Worm (Caenorhabditis elegans) whole organism, L1 larva: Measurements from ENCODE around the gene EEED8.13.

ENCODE experiments used
- Y116A8C.19 ChIP-seq: sonication (generic microtip); optimal IDR thresholded peaks from 2 replicates; lab custom pipeline; 2016; ENCODE audit warnings: missing compliant biosample characterization, missing genetic modification characterization, borderline replicate concordance
- blmp-1 ChIP-seq: fragments of 150-350 bp; optimal IDR thresholded peaks from 2 replicates; lab custom pipeline; 2014; ENCODE audit warnings: missing biosample characterization, missing genetic modification characterization
- ceh-8 ChIP-seq: fragments of 200-800 bp; sonication (Bioruptor generic); optimal IDR thresholded peaks from 2 replicates; lab custom pipeline; 2018; ENCODE audit warnings: mild to moderate bottlenecking, missing genetic modification characterization, moderate library complexity, missing compliant biosample characterization
- ceh-88 ChIP-seq: fragments of 200-800 bp; sonication (Bioruptor generic); IDR thresholded peaks from 2 replicates; pipeline ENCODE4 v1.3.6; 2022; ENCODE audit warnings: missing genetic modification characterization, missing compliant biosample characterization
- ceh-90 ChIP-seq: sonication (generic microtip); optimal IDR thresholded peaks from 2 replicates; lab custom pipeline; 2016; ENCODE audit warnings: missing genetic modification characterization, missing compliant biosample characterization
- dsc-1 ChIP-seq: sonication (generic microtip); optimal IDR thresholded peaks from 2 replicates; lab custom pipeline; 2016; ENCODE audit warnings: mild to moderate bottlenecking, missing genetic modification characterization, missing compliant biosample characterization
- efl-3 ChIP-seq: fragments of 200-800 bp; sonication (Bioruptor generic); optimal IDR thresholded peaks from 2 replicates; lab custom pipeline; 2018; ENCODE audit warnings: mild to moderate bottlenecking, missing genetic modification characterization, missing compliant biosample characterization
- egl-27 ChIP-seq, 2 experiments: fragments of 150-350 bp in 1 of 2; sonication (generic microtip); optimal IDR thresholded peaks; 3 replicates each; lab custom pipeline; 2017 to 2018; ENCODE audit warnings: missing biosample characterization in 2 of 2, missing genetic modification characterization in 2 of 2, missing genetic modification reagents in 2 of 2
- elt-3 ChIP-seq, 6 experiments: fragments of 150-350 bp in 1 of 6; sonication (generic microtip); optimal IDR thresholded peaks; 2 replicates each; lab custom pipeline; 2017 to 2018; ENCODE audit warnings: missing biosample characterization in 6 of 6, missing genetic modification characterization in 6 of 6, inconsistent platforms in 1 of 6
- fkh-4 ChIP-seq: sonication (generic microtip); optimal IDR thresholded peaks from 2 replicates; lab custom pipeline; 2016; ENCODE audit warnings: missing compliant biosample characterization, missing genetic modification characterization, borderline replicate concordance
- fkh-8 ChIP-seq: sonication (generic microtip); optimal IDR thresholded peaks from 2 replicates; lab custom pipeline; 2016; ENCODE audit warnings: mild to moderate bottlenecking, missing genetic modification characterization, missing compliant biosample characterization
- fos-1 ChIP-seq: fragments of 150-350 bp; optimal IDR thresholded peaks from 2 replicates; lab custom pipeline; 2014; ENCODE audit warnings: missing biosample characterization, missing genetic modification characterization
- grh-1 ChIP-seq: fragments of 200-800 bp; sonication (Bioruptor generic); IDR thresholded peaks from 2 replicates; pipeline ENCODE4 v1.3.6; 2022; ENCODE audit warnings: missing genetic modification reagents, missing genetic modification characterization, missing compliant biosample characterization
- hlh-4 ChIP-seq: sonication (generic microtip); optimal IDR thresholded peaks from 2 replicates; lab custom pipeline; 2016; ENCODE audit warnings: mild to moderate bottlenecking, missing genetic modification characterization, missing compliant biosample characterization
- hpl-2 ChIP-seq: fragments of 150-350 bp; optimal IDR thresholded peaks from 2 replicates; lab custom pipeline; 2014; ENCODE audit warnings: missing biosample characterization, missing genetic modification reagents, missing genetic modification characterization
- isw-1 ChIP-seq: fragments of 200-800 bp; sonication (Bioruptor generic); IDR thresholded peaks from 2 replicates; pipeline ENCODE4 v1.3.6; 2022; ENCODE audit warnings: missing genetic modification characterization, missing compliant biosample characterization
- lin-14 ChIP-seq: fragments of 200-800 bp; sonication (Bioruptor generic); optimal IDR thresholded peaks from 2 replicates; lab custom pipeline; 2018; ENCODE audit warnings: mild to moderate bottlenecking, missing genetic modification characterization, moderate library complexity, missing compliant biosample characterization
- lin-35 ChIP-seq, 2 experiments: fragments of 150-350 bp; optimal IDR thresholded peaks; 2 replicates each; lab custom pipeline; 2014; ENCODE audit warnings: missing biosample characterization in 2 of 2, missing genetic modification characterization in 2 of 2, missing genetic modification reagents in 2 of 2
- lin-39 ChIP-seq: fragments of 150-350 bp; optimal IDR thresholded peaks from 2 replicates; lab custom pipeline; 2014; ENCODE audit warnings: missing biosample characterization, missing genetic modification reagents, missing genetic modification characterization
- mdl-1 ChIP-seq, 2 experiments: fragments of 150-350 bp; optimal IDR thresholded peaks; 2 replicates each; lab custom pipeline; 2014 to 2017; ENCODE audit warnings: missing biosample characterization in 2 of 2, missing genetic modification characterization in 2 of 2, inconsistent platforms in 1 of 2
- mep-1 ChIP-seq: fragments of 150-350 bp; optimal IDR thresholded peaks from 2 replicates; lab custom pipeline; 2014; ENCODE audit warnings: missing biosample characterization, missing genetic modification characterization
- nhr-11 ChIP-seq: fragments of 150-350 bp; optimal IDR thresholded peaks from 2 replicates; lab custom pipeline; 2014; ENCODE audit warnings: missing biosample characterization, missing genetic modification characterization
- nhr-12 ChIP-seq: sonication (generic microtip); optimal IDR thresholded peaks from 2 replicates; lab custom pipeline; 2017; ENCODE audit warnings: missing biosample characterization, missing genetic modification characterization
- nhr-19 ChIP-seq: fragments of 200-800 bp; sonication (Bioruptor generic); conservative IDR thresholded peaks from 2 replicates; pipeline ENCODE4 v1.3.6; 2022; ENCODE audit warnings: missing genetic modification characterization, missing compliant biosample characterization
- nhr-20 ChIP-seq: sonication (generic microtip); optimal IDR thresholded peaks from 2 replicates; lab custom pipeline; 2016; ENCODE audit warnings: mild to moderate bottlenecking, missing genetic modification characterization, missing compliant biosample characterization
- nhr-237 ChIP-seq: fragments of 150-350 bp; optimal IDR thresholded peaks from 2 replicates; lab custom pipeline; 2014; ENCODE audit warnings: missing biosample characterization, missing genetic modification characterization
- nhr-71 ChIP-seq: sonication (generic microtip); optimal IDR thresholded peaks from 2 replicates; lab custom pipeline; 2016; ENCODE audit warnings: mild to moderate bottlenecking, missing genetic modification characterization, moderate library complexity, missing compliant biosample characterization
- nhr-77 ChIP-seq: fragments of 150-350 bp; optimal IDR thresholded peaks from 2 replicates; lab custom pipeline; 2014; ENCODE audit warnings: missing biosample characterization, missing genetic modification characterization
- nhr-84 ChIP-seq: sonication (generic microtip); optimal IDR thresholded peaks from 2 replicates; lab custom pipeline; 2017; ENCODE audit warnings: missing biosample characterization, missing genetic modification characterization
- pag-3 ChIP-seq: sonication (generic microtip); optimal IDR thresholded peaks from 2 replicates; lab custom pipeline; 2017; ENCODE audit warnings: missing genetic modification characterization, mild to moderate bottlenecking, missing compliant biosample characterization, antibody characterized with exemption, borderline replicate concordance; ENCODE audit not compliant: insufficient read depth
- snu-23 ChIP-seq: sonication (generic microtip); optimal IDR thresholded peaks from 2 replicates; lab custom pipeline; 2016; ENCODE audit warnings: missing genetic modification characterization, missing compliant biosample characterization
- unc-130 ChIP-seq: fragments of 150-350 bp; optimal IDR thresholded peaks from 2 replicates; lab custom pipeline; 2017; ENCODE audit warnings: missing biosample characterization, missing genetic modification characterization, inconsistent platforms
- unc-30 ChIP-seq: sonication (generic microtip); optimal IDR thresholded peaks from 2 replicates; lab custom pipeline; 2017; ENCODE audit warnings: missing biosample characterization, missing genetic modification characterization
- unc-62 ChIP-seq: fragments of 150-350 bp; optimal IDR thresholded peaks from 2 replicates; lab custom pipeline; 2014; ENCODE audit warnings: missing biosample characterization, missing genetic modification reagents, missing genetic modification characterization
- zip-4 ChIP-seq: fragments of 200-800 bp; sonication (Bioruptor generic); optimal IDR thresholded peaks from 2 replicates; lab custom pipeline; 2018; ENCODE audit warnings: mild to moderate bottlenecking, missing genetic modification characterization, moderate library complexity, missing compliant biosample characterization

The EEED8.13 gene

DNA sequence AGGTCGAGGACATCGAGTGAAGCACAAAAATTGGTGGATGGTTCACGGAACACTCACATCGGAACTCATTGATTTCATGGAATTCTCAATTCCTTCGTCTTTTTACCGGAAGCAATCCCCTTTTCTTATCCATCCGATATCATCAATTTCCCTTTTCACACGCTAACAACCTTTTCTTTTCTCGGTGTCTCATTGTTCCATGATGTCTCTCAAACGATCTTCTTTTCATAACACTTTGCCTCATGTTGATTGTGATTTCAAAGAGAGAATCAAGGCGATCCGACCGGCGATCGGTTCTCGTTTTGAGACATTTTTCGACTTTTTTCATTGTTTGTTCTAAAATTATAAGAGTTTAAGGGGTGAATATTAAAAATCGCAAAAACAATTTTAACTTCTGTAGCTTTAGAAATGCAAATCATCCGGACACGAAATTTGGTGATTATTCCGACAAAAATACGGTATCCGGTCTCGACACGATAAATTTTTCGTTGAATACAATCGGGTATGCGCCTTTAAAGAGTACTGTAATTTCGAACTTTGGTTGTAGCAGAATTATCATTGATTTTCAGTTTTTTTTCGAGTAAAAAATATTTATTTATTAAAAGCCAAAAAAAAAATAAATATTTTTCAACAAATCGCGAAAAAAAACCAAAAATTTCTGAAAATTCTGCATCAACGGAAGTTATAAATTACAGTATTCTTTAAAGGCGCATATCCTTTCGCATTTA, 46.5 kb upstream of the EEED8.13 start:
- TF ChIP-seq unc-62 (GFP tag; lab: Kevin White, UChicago) (no peak), elt-3 (tag; optimal IDR thresholded peaks at IDR 0.05; lab: Kevin White, UChicago) (peak in 4 of 6 experiments; percentile 11 to 73 (median 32)), Y116A8C.19 (tag; lab: Kevin White, UChicago) (no peak), fkh-4 (tag; lab: Kevin White, UChicago) (no peak), hpl-2 (no peak), unc-130 (peak; percentile 4), unc-30 (tag; lab: Kevin White, UChicago) (no peak), zip-4 (GFP tag; lab: Kevin White, UChicago) (no peak), nhr-19 (GFP tag; lab: Robert Waterston, UW) (no peak), nhr-20 (tag; lab: Kevin White, UChicago) (no peak), blmp-1 (tag; lab: Kevin White, UChicago) (peak; percentile 99), mep-1 (tag; lab: Kevin White, UChicago) (peak; percentile 5), nhr-12 (tag; lab: Kevin White, UChicago) (no peak), egl-27 (tag; optimal IDR thresholded peaks at IDR 0.05; lab: Kevin White, UChicago) (no peak), lin-14 (GFP tag; lab: Kevin White, UChicago) (peak; percentile 71), mdl-1 (tag; optimal IDR thresholded peaks at IDR 0.05; lab: Kevin White, UChicago) (no peak), fos-1 (tag; lab: Kevin White, UChicago) (no peak), ceh-8 (GFP tag; lab: Kevin White, UChicago) (no peak), nhr-84 (no peak), ceh-88 (GFP tag; lab: Robert Waterston, UW) (no peak), hlh-4 (tag; lab: Kevin White, UChicago) (no peak), efl-3 (GFP tag; lab: Kevin White, UChicago) (no peak), nhr-77 (tag; lab: Kevin White, UChicago) (no peak), nhr-71 (tag; lab: Kevin White, UChicago) (peak; percentile 2), snu-23 (GFP tag; lab: Kevin White, UChicago) (peak; percentile 11)
- TF ChIP-seq, all 84 proteins: peak for 7

DNA sequence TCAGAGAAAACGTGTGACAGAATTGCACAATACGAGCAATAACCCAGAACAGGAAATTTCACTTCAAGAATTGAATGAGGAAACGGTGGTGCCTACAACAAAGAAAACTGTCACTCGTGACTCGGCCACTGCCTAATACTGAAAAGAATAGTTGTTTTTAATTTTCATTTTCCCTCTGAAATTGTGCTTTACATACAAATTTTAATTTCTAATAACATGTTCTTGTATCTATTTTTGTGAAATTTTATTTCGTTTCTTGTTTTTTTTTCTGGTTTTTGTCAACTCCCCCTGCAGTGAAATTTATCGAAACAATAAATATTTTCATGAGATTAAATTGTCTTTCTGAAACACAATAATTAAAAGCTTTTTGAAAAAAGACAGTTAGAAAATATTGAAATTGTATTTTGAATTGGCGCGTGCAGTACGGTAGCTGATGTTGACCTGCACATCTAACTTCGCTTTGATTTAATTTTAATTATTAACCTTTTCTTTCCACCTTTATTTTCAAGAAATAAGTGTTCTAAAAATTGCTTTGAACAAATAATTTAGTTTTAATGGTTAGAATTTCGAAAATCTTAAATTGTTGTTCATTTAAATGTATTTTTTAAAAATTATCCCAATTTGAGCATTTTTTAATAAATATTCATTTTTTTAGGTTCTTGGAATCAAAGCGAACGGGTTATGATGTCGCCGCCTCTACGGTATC, 43.4 kb upstream of the EEED8.13 start, which contains the start of gene daz-1:
daz-1 (plus strand) TSS at position 656 of the 706 bp plus-strand sequence.
- no peak for TF ChIP-seq isw-1 (GFP tag; lab: Robert Waterston, UW)
- TF ChIP-seq lin-39 (tag; lab: Kevin White, UChicago), result no peak
- TF ChIP-seq fkh-8 (tag; lab: Kevin White, UChicago), result no peak
- no peak for TF ChIP-seq nhr-12 (tag; lab: Kevin White, UChicago)
- no peak for TF ChIP-seq pag-3 (tag; lab: Kevin White, UChicago)
- TF ChIP-seq unc-62 (GFP tag; lab: Kevin White, UChicago), result no peak
- no peak for TF ChIP-seq grh-1
- TF ChIP-seq lin-14 (GFP tag; lab: Kevin White, UChicago), result no peak
- no peak for TF ChIP-seq nhr-237 (tag; lab: Kevin White, UChicago)
- TF ChIP-seq nhr-11 (tag; lab: Kevin White, UChicago), result no peak
- no peak for TF ChIP-seq lin-35 (GFP tag; optimal IDR thresholded peaks at IDR 0.05; lab: Kevin White, UChicago)
- TF ChIP-seq hlh-4 (tag; lab: Kevin White, UChicago), result no peak
- TF ChIP-seq ceh-90 (tag; lab: Kevin White, UChicago), result no peak

DNA sequence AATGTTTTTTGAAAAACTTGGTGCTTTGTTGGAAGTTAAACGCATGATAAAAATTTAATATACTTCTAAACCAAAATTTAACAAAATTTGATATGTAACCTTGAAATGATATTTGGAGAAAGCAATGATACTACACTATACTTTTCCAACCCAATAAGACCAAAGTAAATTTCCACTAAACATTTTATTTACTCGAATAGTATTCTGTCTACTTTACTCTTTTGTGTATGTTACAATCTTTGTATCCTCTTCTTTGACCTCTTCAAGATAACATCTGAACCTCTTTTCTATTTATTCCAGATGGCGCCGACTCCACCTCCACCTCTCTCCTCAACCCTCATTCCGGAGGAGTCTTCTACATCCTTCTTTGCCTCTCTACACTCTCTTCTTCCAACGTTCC, 41.2 kb upstream of the EEED8.13 start, which contains the start of gene dhs-5:
dhs-5 (plus strand) TSS at position 301 of the 400 bp plus-strand sequence.
- TF ChIP-seq grh-1 (no peak), nhr-237 (tag; lab: Kevin White, UChicago) (no peak), dsc-1 (tag; lab: Kevin White, UChicago) (peak; percentile 56)
